Worm (Caenorhabditis elegans): ENCODE data around the gene C39D10.2.

C39D10.2 gene

ce11 chrX:7888915-7889314 lies at the start of gene C39D10.2:
C39D10.2 (plus strand) TSS chrX:7889215.
- TF ChIP-seq hmbx-1 (tag; optimal IDR thresholded peaks at IDR 0.05): no peak
- no peak for TF ChIP-seq sea-1 (GFP tag; conservative IDR thresholded peaks at IDR 0.05)
- no peak for TF ChIP-seq B0310.2 (tag; optimal IDR thresholded peaks at IDR 0.05)
- no peak for TF ChIP-seq ets-7 (tag; optimal IDR thresholded peaks at IDR 0.05)
- TF ChIP-seq ama-1 (optimal IDR thresholded peaks at IDR 0.05): no peak
- no peak for TF ChIP-seq flt-1 (GFP tag; IDR thresholded peaks at IDR 0.05)
- TF ChIP-seq tbx-11 (GFP tag; IDR thresholded peaks at IDR 0.05): no peak
- TF ChIP-seq scrt-1 (GFP tag; IDR thresholded peaks at IDR 0.05): no peak
- no peak for TF ChIP-seq tbx-37 (GFP tag; conservative IDR thresholded peaks at IDR 0.05)
- no peak for TF ChIP-seq tra-4 (tag; optimal IDR thresholded peaks at IDR 0.05)
- TF ChIP-seq hnd-1 (tag; optimal IDR thresholded peaks at IDR 0.05): no peak

DNA sequence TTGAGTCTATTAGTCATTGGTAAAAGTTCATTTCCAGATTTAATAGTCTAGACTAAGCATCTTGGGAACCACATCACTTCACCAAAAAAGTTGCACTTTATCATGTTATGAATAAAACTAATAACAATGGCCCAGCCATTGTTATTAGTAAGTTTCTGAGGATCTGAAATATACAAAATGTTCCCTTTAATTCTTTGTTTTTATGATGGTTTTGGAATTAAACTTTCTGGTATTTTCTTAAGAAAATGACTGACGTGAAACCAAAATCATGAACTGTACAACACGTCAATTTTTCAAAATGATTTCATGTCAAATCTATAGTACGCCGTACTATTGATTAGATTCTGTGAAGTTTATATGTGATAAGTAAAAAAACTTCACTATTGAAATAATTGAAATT lies 49.0 kb upstream of the C39D10.2 start:
- TF ChIP-seq ceh-36 (tag; optimal IDR thresholded peaks at IDR 0.05) (no peak), flt-1 (GFP tag; IDR thresholded peaks at IDR 0.05) (no peak), pes-1 (GFP tag; IDR thresholded peaks at IDR 0.05) (no peak), sea-1 (GFP tag; conservative IDR thresholded peaks at IDR 0.05) (no peak), ama-1 (optimal IDR thresholded peaks at IDR 0.05) (no peak), scrt-1 (GFP tag; IDR thresholded peaks at IDR 0.05) (no peak), ets-7 (tag; optimal IDR thresholded peaks at IDR 0.05) (no peak), B0310.2 (tag; optimal IDR thresholded peaks at IDR 0.05) (no peak), tra-4 (tag; optimal IDR thresholded peaks at IDR 0.05) (no peak), hmg-4 (GFP tag; optimal IDR thresholded peaks at IDR 0.05) (no peak), hmbx-1 (tag; optimal IDR thresholded peaks at IDR 0.05) (no peak), tbx-37 (GFP tag; conservative IDR thresholded peaks at IDR 0.05) (no peak), F13C5.2 (tag; optimal IDR thresholded peaks at IDR 0.05) (no peak), hnd-1 (tag; optimal IDR thresholded peaks at IDR 0.05) (no peak), ceh-13 (GFP tag; optimal IDR thresholded peaks at IDR 0.05) (no peak), aly-1 (tag; optimal IDR thresholded peaks at IDR 0.05) (no peak), tbx-11 (GFP tag; IDR thresholded peaks at IDR 0.05) (no peak)

ce11 chrX:7842241-7842640 lies 46.8 kb upstream of the C39D10.2 start, which contains the start of gene idpp-11:
idpp-11 (plus strand) TSS chrX:7842541.
- TF ChIP-seq ceh-36 (tag; optimal IDR thresholded peaks at IDR 0.05) (no peak), hnd-1 (tag; optimal IDR thresholded peaks at IDR 0.05) (no peak), ets-7 (tag; optimal IDR thresholded peaks at IDR 0.05) (no peak), scrt-1 (GFP tag; IDR thresholded peaks at IDR 0.05) (no peak), pes-1 (GFP tag; IDR thresholded peaks at IDR 0.05) (no peak), ama-1 (optimal IDR thresholded peaks at IDR 0.05) (no peak), tra-4 (tag; optimal IDR thresholded peaks at IDR 0.05) (no peak), aly-1 (tag; optimal IDR thresholded peaks at IDR 0.05) (no peak), ceh-13 (GFP tag; optimal IDR thresholded peaks at IDR 0.05) (no peak), F13C5.2 (tag; optimal IDR thresholded peaks at IDR 0.05) (no peak), tbx-37 (GFP tag; conservative IDR thresholded peaks at IDR 0.05) (no peak), tbx-11 (GFP tag; IDR thresholded peaks at IDR 0.05) (no peak), hmg-4 (GFP tag; optimal IDR thresholded peaks at IDR 0.05) (no peak), flt-1 (GFP tag; IDR thresholded peaks at IDR 0.05) (no peak), sea-1 (GFP tag; conservative IDR thresholded peaks at IDR 0.05) (no peak), B0310.2 (tag; optimal IDR thresholded peaks at IDR 0.05) (no peak), hmbx-1 (tag; optimal IDR thresholded peaks at IDR 0.05) (no peak)

DNA sequence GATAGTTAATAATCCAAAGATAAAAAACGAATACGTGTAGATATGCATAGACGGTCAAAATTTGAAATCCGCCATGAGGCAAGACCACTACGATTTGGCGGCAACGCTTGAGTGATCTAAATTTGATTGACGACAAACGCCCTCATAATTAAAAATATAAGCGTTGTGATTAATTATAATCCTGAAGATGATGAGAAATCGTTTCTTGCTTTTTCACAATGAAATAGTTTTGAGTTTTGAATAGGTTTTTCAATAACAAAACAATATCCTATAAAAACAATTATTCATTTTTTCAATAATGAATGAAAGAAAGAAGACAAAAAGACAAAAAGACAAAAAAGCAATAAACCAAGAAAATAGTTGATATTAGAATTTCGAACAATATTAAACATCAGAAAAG lies 41.6 kb upstream of the C39D10.2 start, which contains the start of gene C54D2.6:
Gene C54D2.6, minus strand, starts transcription at position 101 of the 400 bp plus-strand sequence.
- TF ChIP-seq ama-1 (optimal IDR thresholded peaks at IDR 0.05): no peak
- no peak for TF ChIP-seq scrt-1 (GFP tag; IDR thresholded peaks at IDR 0.05)
- TF ChIP-seq flt-1 (GFP tag; IDR thresholded peaks at IDR 0.05): no peak
- TF ChIP-seq tra-4 (tag; optimal IDR thresholded peaks at IDR 0.05): no peak
- TF ChIP-seq hmg-4 (GFP tag; optimal IDR thresholded peaks at IDR 0.05): no peak
- no peak for TF ChIP-seq hnd-1 (tag; optimal IDR thresholded peaks at IDR 0.05)
- TF ChIP-seq tbx-11 (GFP tag; IDR thresholded peaks at IDR 0.05): no peak
- TF ChIP-seq tbx-37 (GFP tag; conservative IDR thresholded peaks at IDR 0.05): no peak
- no peak for TF ChIP-seq hmbx-1 (tag; optimal IDR thresholded peaks at IDR 0.05)
- TF ChIP-seq ets-7 (tag; optimal IDR thresholded peaks at IDR 0.05): no peak
- no peak for TF ChIP-seq aly-1 (tag; optimal IDR thresholded peaks at IDR 0.05)
- TF ChIP-seq F13C5.2 (tag; optimal IDR thresholded peaks at IDR 0.05): no peak
- no peak for TF ChIP-seq ceh-13 (GFP tag; optimal IDR thresholded peaks at IDR 0.05)
- no peak for TF ChIP-seq ceh-36 (tag; optimal IDR thresholded peaks at IDR 0.05)
- TF ChIP-seq sea-1 (GFP tag; conservative IDR thresholded peaks at IDR 0.05): no peak
- TF ChIP-seq pes-1 (GFP tag; IDR thresholded peaks at IDR 0.05): no peak
- TF ChIP-seq B0310.2 (tag; optimal IDR thresholded peaks at IDR 0.05): no peak

DNA sequence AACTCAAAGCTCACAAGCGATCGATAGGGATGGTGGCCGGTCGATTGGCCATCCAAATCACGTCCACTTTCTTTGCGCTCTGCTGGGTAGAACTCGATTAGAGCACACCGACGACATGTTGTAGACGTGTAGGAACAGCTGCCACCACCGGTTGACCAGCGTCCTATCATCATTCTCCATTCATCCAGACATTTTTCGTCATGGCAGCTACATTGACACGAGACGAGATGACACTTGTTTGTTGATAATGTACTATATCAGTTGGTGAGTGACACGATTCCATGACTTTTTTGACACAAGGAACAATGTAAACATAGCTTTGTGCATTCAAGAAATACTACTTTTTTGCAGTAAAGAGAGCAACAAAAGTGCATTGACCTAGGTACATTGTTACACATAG lies 22.5 kb upstream of the C39D10.2 start:
- TF ChIP-seq aly-1 (tag; optimal IDR thresholded peaks at IDR 0.05): no peak
- TF ChIP-seq hnd-1 (tag; optimal IDR thresholded peaks at IDR 0.05): no peak
- TF ChIP-seq pes-1 (GFP tag; IDR thresholded peaks at IDR 0.05): no peak
- TF ChIP-seq hmbx-1 (tag; optimal IDR thresholded peaks at IDR 0.05): no peak
- TF ChIP-seq hmg-4 (GFP tag; optimal IDR thresholded peaks at IDR 0.05): no peak

DNA sequence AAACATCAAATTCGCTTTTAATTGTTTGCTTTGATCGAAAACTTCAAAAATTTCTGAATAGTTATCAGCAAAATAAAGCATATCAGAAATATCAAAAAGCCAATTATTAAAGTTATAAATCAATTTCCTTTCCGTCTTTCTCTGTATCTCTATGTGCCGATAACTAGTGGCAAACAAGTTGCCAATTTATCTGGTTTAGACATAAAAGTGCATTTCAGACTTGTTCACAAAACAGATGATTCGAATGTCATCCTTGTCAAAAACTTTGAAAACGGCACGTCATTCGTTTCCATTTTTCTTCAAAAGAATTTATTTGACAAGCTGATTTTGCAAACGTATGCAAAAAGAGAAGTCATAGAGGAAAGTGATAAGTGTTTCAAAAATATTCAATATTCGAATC lies 21.7 kb upstream of the C39D10.2 start:
- TF ChIP-seq scrt-1 (GFP tag; IDR thresholded peaks at IDR 0.05) (no peak), ceh-13 (GFP tag; optimal IDR thresholded peaks at IDR 0.05) (no peak), ama-1 (optimal IDR thresholded peaks at IDR 0.05) (no peak)

- no peak for TF ChIP-seq hnd-1 (tag; optimal IDR thresholded peaks at IDR 0.05)
- TF ChIP-seq F13C5.2 (tag; optimal IDR thresholded peaks at IDR 0.05): no peak
- TF ChIP-seq pes-1 (GFP tag; IDR thresholded peaks at IDR 0.05): no peak
- TF ChIP-seq flt-1 (GFP tag; IDR thresholded peaks at IDR 0.05): no peak
- no peak for TF ChIP-seq ama-1 (optimal IDR thresholded peaks at IDR 0.05)
- TF ChIP-seq tbx-11 (GFP tag; IDR thresholded peaks at IDR 0.05): no peak
- TF ChIP-seq hmbx-1 (tag; optimal IDR thresholded peaks at IDR 0.05): no peak
- no peak for TF ChIP-seq ceh-36 (tag; optimal IDR thresholded peaks at IDR 0.05)
- TF ChIP-seq B0310.2 (tag; optimal IDR thresholded peaks at IDR 0.05): no peak
- TF ChIP-seq scrt-1 (GFP tag; IDR thresholded peaks at IDR 0.05): no peak
- TF ChIP-seq ceh-13 (GFP tag; optimal IDR thresholded peaks at IDR 0.05): no peak
- TF ChIP-seq ets-7 (tag; optimal IDR thresholded peaks at IDR 0.05): no peak
- no peak for TF ChIP-seq aly-1 (tag; optimal IDR thresholded peaks at IDR 0.05)
- no peak for TF ChIP-seq sea-1 (GFP tag; conservative IDR thresholded peaks at IDR 0.05)
- TF ChIP-seq hmg-4 (GFP tag; optimal IDR thresholded peaks at IDR 0.05): no peak
- no peak for TF ChIP-seq tbx-37 (GFP tag; conservative IDR thresholded peaks at IDR 0.05)
- TF ChIP-seq tra-4 (tag; optimal IDR thresholded peaks at IDR 0.05): no peak
Measured at ce11 chrX:7873350-7873749, 15.7 kb upstream of the C39D10.2 start.

All from whole organism, early embryonic.